Worm (Caenorhabditis elegans): ENCODE results near the gene msp-31.

- peak; percentile 20 for TF ChIP-seq aly-2 (tag; optimal IDR thresholded peaks at IDR 0.05)
- no peak for TF ChIP-seq ceh-82 (tag; optimal IDR thresholded peaks at IDR 0.05)
- no peak for TF ChIP-seq sea-2 (GFP tag; optimal IDR thresholded peaks at IDR 0.05)
- TF ChIP-seq ceh-9 (tag; optimal IDR thresholded peaks at IDR 0.05): no peak
- TF ChIP-seq elt-3 (tag; optimal IDR thresholded peaks at IDR 0.05): no peak
- peak; percentile 52 for TF ChIP-seq nfya-1 (tag; optimal IDR thresholded peaks at IDR 0.05; ENCODE audit: insufficient read depth)
- peak; percentile 48 for TF ChIP-seq pha-4 (tag; optimal IDR thresholded peaks at IDR 0.05)
- TF ChIP-seq egl-5 (tag; optimal IDR thresholded peaks at IDR 0.05): no peak
- no peak for TF ChIP-seq nhr-77 (tag; optimal IDR thresholded peaks at IDR 0.05)
- no peak for TF ChIP-seq unc-62 (GFP tag; optimal IDR thresholded peaks at IDR 0.05)
- TF ChIP-seq pqm-1 (tag; optimal IDR thresholded peaks at IDR 0.05): no peak
Observed at ce11 chrII:4942397-4942796, 26.0 kb upstream of the msp-31 start.

Measured in whole organism, L3 larva.